Worm (Caenorhabditis elegans): Measurements from ENCODE around the gene dnj-24.

DNA sequence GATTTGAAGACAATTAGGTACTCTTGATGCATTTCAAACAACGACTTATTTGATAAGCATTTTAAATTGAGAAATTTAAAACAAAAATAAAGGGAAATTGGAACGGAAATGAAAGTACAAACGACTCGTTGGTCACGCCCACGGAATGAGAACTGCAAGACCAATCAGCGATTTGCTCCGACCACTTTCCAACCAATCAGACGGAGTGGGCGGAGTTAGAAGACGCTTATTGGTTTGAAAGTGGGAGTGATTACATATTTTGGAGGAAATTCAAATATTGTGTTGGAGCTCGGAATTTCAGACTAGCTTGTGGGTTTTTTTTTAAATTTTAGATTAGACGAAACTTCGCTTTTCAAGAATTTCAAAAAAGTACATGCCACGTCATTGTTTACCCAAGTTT is 45.2 kb upstream of the dnj-24 start:
- TF ChIP-seq C38D4.7 (GFP tag; optimal IDR thresholded peaks at IDR 0.05): no peak
- TF ChIP-seq pha-4 (tag; optimal IDR thresholded peaks at IDR 0.05): no peak
